Worm (Caenorhabditis elegans) whole organism, L3 larva: Measurements from ENCODE around the gene Y49F6B.20.

Experiments
- R02D3.7 ChIP-seq: fragments of 150-350 bp; optimal IDR thresholded peaks from 2 replicates; lab custom pipeline; 2014; ENCODE audit warnings: missing biosample characterization, missing genetic modification characterization
- ZK546.5 ChIP-seq: sonication (generic microtip); optimal IDR thresholded peaks from 2 replicates; lab custom pipeline; 2017; ENCODE audit warnings: missing biosample characterization, missing genetic modification characterization
- aly-2 ChIP-seq: fragments of 150-350 bp; optimal IDR thresholded peaks from 2 replicates; lab custom pipeline; 2014; ENCODE audit warnings: missing biosample characterization, missing genetic modification characterization
- ama-1 ChIP-seq: fragments of 150-350 bp; optimal IDR thresholded peaks from 2 replicates; lab custom pipeline; 2018
- ceh-16 ChIP-seq: sonication (generic microtip); optimal IDR thresholded peaks from 2 replicates; lab custom pipeline; 2017; ENCODE audit warnings: missing biosample characterization, missing genetic modification characterization
- ceh-28 ChIP-seq: fragments of 150-350 bp; optimal IDR thresholded peaks from 2 replicates; lab custom pipeline; 2014; ENCODE audit warnings: missing biosample characterization, missing genetic modification reagents, missing genetic modification characterization
- ceh-82 ChIP-seq: fragments of 150-350 bp; optimal IDR thresholded peaks from 2 replicates; lab custom pipeline; 2014; ENCODE audit warnings: missing biosample characterization, missing genetic modification characterization
- ceh-9 ChIP-seq: sonication (generic microtip); optimal IDR thresholded peaks from 2 replicates; lab custom pipeline; 2018; ENCODE audit warnings: missing biosample characterization, missing genetic modification characterization
- daf-12 ChIP-seq: fragments of 150-350 bp; optimal IDR thresholded peaks from 2 replicates; lab custom pipeline; 2014; ENCODE audit warnings: missing biosample characterization, missing genetic modification reagents, missing genetic modification characterization
- egl-27 ChIP-seq: sonication (generic microtip); optimal IDR thresholded peaks from 4 replicates; lab custom pipeline; 2017; ENCODE audit warnings: missing biosample characterization, missing genetic modification reagents, missing genetic modification characterization
- egl-5 ChIP-seq: fragments of 150-350 bp; optimal IDR thresholded peaks from 2 replicates; lab custom pipeline; 2017; ENCODE audit warnings: missing biosample characterization, missing genetic modification reagents, missing genetic modification characterization, inconsistent platforms
- elt-1 ChIP-seq: fragments of 150-350 bp; optimal IDR thresholded peaks from 2 replicates; lab custom pipeline; 2014; ENCODE audit warnings: missing biosample characterization, missing genetic modification characterization
- elt-2 ChIP-seq: sonication (generic microtip); optimal IDR thresholded peaks from 2 replicates; lab custom pipeline; 2016; ENCODE audit warnings: missing genetic modification reagents, mild to moderate bottlenecking, missing genetic modification characterization, missing compliant biosample characterization
- eor-1 ChIP-seq, 2 experiments: fragments of 150-350 bp; optimal IDR thresholded peaks; 2 replicates each; lab custom pipeline; 2014 to 2018; ENCODE audit warnings: missing biosample characterization in 2 of 2, missing genetic modification characterization in 2 of 2
- fkh-10 ChIP-seq: sonication (generic microtip); optimal IDR thresholded peaks from 2 replicates; lab custom pipeline; 2017; ENCODE audit warnings: missing biosample characterization, missing genetic modification reagents, missing genetic modification characterization
- fkh-2 ChIP-seq: fragments of 150-350 bp; optimal IDR thresholded peaks from 2 replicates; lab custom pipeline; 2014; ENCODE audit warnings: missing biosample characterization, missing genetic modification reagents, missing genetic modification characterization
- fos-1 ChIP-seq: fragments of 150-350 bp; optimal IDR thresholded peaks from 2 replicates; lab custom pipeline; 2014; ENCODE audit warnings: missing biosample characterization, missing genetic modification characterization
- hmg-11 ChIP-seq: sonication (generic microtip); optimal IDR thresholded peaks from 2 replicates; lab custom pipeline; 2016; ENCODE audit warnings: missing genetic modification characterization, missing compliant biosample characterization
- jun-1 ChIP-seq: fragments of 150-350 bp; optimal IDR thresholded peaks from 2 replicates; lab custom pipeline; 2014; ENCODE audit warnings: missing biosample characterization, missing genetic modification reagents, missing genetic modification characterization
- lin-15B ChIP-seq: fragments of 150-350 bp; optimal IDR thresholded peaks from 2 replicates; lab custom pipeline; 2014; ENCODE audit warnings: missing biosample characterization, missing genetic modification characterization
- lin-39 ChIP-seq: fragments of 150-350 bp; optimal IDR thresholded peaks from 2 replicates; lab custom pipeline; 2018; ENCODE audit warnings: missing biosample characterization, missing genetic modification reagents, missing genetic modification characterization
- lsy-12 ChIP-seq: sonication (generic microtip); optimal IDR thresholded peaks from 2 replicates; lab custom pipeline; 2016; ENCODE audit warnings: mild to moderate bottlenecking, missing genetic modification characterization, missing compliant biosample characterization
- mdl-1 ChIP-seq: fragments of 150-350 bp; optimal IDR thresholded peaks from 2 replicates; lab custom pipeline; 2014; ENCODE audit warnings: missing biosample characterization, missing genetic modification characterization
- mml-1 ChIP-seq: fragments of 150-350 bp; sonication (generic microtip); optimal IDR thresholded peaks from 3 replicates; lab custom pipeline; 2014; ENCODE audit warnings: missing biosample characterization, missing genetic modification characterization
- nfya-1 ChIP-seq: sonication (generic microtip); optimal IDR thresholded peaks from 2 replicates; lab custom pipeline; 2017; ENCODE audit warnings: missing genetic modification characterization, mild to moderate bottlenecking, missing compliant biosample characterization, antibody characterized with exemption, moderate library complexity; ENCODE audit not compliant: insufficient read depth
- nhr-12 ChIP-seq: fragments of 150-350 bp; optimal IDR thresholded peaks from 2 replicates; lab custom pipeline; 2014; ENCODE audit warnings: missing biosample characterization, missing genetic modification characterization
- nhr-23 ChIP-seq: fragments of 150-350 bp; optimal IDR thresholded peaks from 2 replicates; lab custom pipeline; 2014; ENCODE audit warnings: missing biosample characterization, missing genetic modification reagents, missing genetic modification characterization
- nhr-237 ChIP-seq: fragments of 150-350 bp; optimal IDR thresholded peaks from 2 replicates; lab custom pipeline; 2014; ENCODE audit warnings: missing biosample characterization, missing genetic modification characterization
- nhr-25 ChIP-seq: sonication (generic microtip); optimal IDR thresholded peaks from 2 replicates; lab custom pipeline; 2017; ENCODE audit warnings: missing biosample characterization, missing genetic modification characterization
- nhr-28 ChIP-seq: fragments of 150-350 bp; optimal IDR thresholded peaks from 2 replicates; lab custom pipeline; 2014; ENCODE audit warnings: missing biosample characterization, missing genetic modification characterization
- nhr-43 ChIP-seq: sonication (generic microtip); optimal IDR thresholded peaks from 2 replicates; lab custom pipeline; 2016; ENCODE audit warnings: mild to moderate bottlenecking, missing genetic modification characterization, missing compliant biosample characterization; ENCODE audit not compliant: poor library complexity, severe bottlenecking
- nhr-67 ChIP-seq: fragments of 150-350 bp; optimal IDR thresholded peaks from 2 replicates; lab custom pipeline; 2014; ENCODE audit warnings: missing biosample characterization, missing genetic modification characterization
- nhr-77 ChIP-seq: fragments of 150-350 bp; optimal IDR thresholded peaks from 2 replicates; lab custom pipeline; 2014; ENCODE audit warnings: missing biosample characterization, missing genetic modification characterization
- pha-4 ChIP-seq: fragments of 150-350 bp; optimal IDR thresholded peaks from 2 replicates; lab custom pipeline; 2014; ENCODE audit warnings: missing biosample characterization, missing genetic modification reagents, missing genetic modification characterization
- pqm-1 ChIP-seq: fragments of 150-350 bp; optimal IDR thresholded peaks from 2 replicates; lab custom pipeline; 2017; ENCODE audit warnings: missing biosample characterization, missing genetic modification characterization, inconsistent platforms
- sea-2 ChIP-seq: fragments of 150-350 bp; sonication (generic microtip); optimal IDR thresholded peaks from 4 replicates; lab custom pipeline; 2014; ENCODE audit warnings: missing biosample characterization, missing genetic modification reagents, missing genetic modification characterization
- skn-1 ChIP-seq: fragments of 150-350 bp; optimal IDR thresholded peaks from 2 replicates; lab custom pipeline; 2014; ENCODE audit warnings: missing biosample characterization, missing genetic modification characterization
- snpc-4 ChIP-seq: fragments of 150-350 bp; optimal IDR thresholded peaks from 2 replicates; lab custom pipeline; 2014; ENCODE audit warnings: missing biosample characterization, missing genetic modification characterization
- tbx-2 ChIP-seq: sonication (generic microtip); optimal IDR thresholded peaks from 2 replicates; lab custom pipeline; 2016; ENCODE audit warnings: mild to moderate bottlenecking, missing genetic modification characterization, missing compliant biosample characterization
- unc-39 ChIP-seq: sonication (generic microtip); optimal IDR thresholded peaks from 4 replicates; lab custom pipeline; 2017; ENCODE audit warnings: missing biosample characterization, missing genetic modification characterization
- ztf-11 ChIP-seq: fragments of 150-350 bp; optimal IDR thresholded peaks from 2 replicates; lab custom pipeline; 2014; ENCODE audit warnings: missing biosample characterization, missing genetic modification characterization
- ztf-4 ChIP-seq: fragments of 150-350 bp; optimal IDR thresholded peaks from 2 replicates; lab custom pipeline; 2014; ENCODE audit warnings: missing biosample characterization, missing genetic modification characterization

Gene Y49F6B.20

ce11 chrII:3502520-3503323, 32.3 kb upstream of the Y49F6B.20 start, which contains the start of the genes col-71 and Y49F6B.2:
TSS of gene col-71 (minus strand) at chrII:3502570.
TSS of gene Y49F6B.2 (plus strand) at chrII:3502968.
- TF ChIP-seq fos-1 (tag; lab: Kevin White, UChicago), result no peak
- TF ChIP-seq ztf-11 (tag; lab: Kevin White, UChicago), result no peak
- no peak for TF ChIP-seq ZK546.5
- TF ChIP-seq ama-1 (lab: Kevin White, UChicago), result no peak
- peak; percentile 61 for TF ChIP-seq nhr-23 (tag; lab: Kevin White, UChicago)
- TF ChIP-seq unc-39 (tag; lab: Kevin White, UChicago), result no peak
- no peak for TF ChIP-seq nhr-43 (tag; lab: Kevin White, UChicago)
- TF ChIP-seq R02D3.7, result peak; percentile 29
- peak; percentile 75 for TF ChIP-seq pha-4 (tag; lab: Kevin White, UChicago)
- peak; percentile 28 for TF ChIP-seq elt-2 (tag; lab: Kevin White, UChicago)
- TF ChIP-seq fkh-2 (tag; lab: Kevin White, UChicago), result no peak
- TF ChIP-seq aly-2 (tag; lab: Kevin White, UChicago), result no peak
- TF ChIP-seq mml-1 (tag; lab: Kevin White, UChicago), result no peak
- TF ChIP-seq sea-2 (GFP tag; lab: Kevin White, UChicago), result no peak
- TF ChIP-seq tbx-2, result peak; percentile 21
- no peak for TF ChIP-seq elt-1 (tag; lab: Kevin White, UChicago)
- TF ChIP-seq egl-27, result no peak
- TF ChIP-seq nhr-25 (tag; lab: Kevin White, UChicago), result no peak
- no peak for TF ChIP-seq lsy-12 (tag; lab: Kevin White, UChicago)
- peak; percentile 94 for TF ChIP-seq lin-15B (tag; lab: Kevin White, UChicago)
- no peak for TF ChIP-seq nhr-77 (tag; lab: Kevin White, UChicago)
- TF ChIP-seq nhr-28 (tag; lab: Kevin White, UChicago), result no peak
- peak; percentile 47 for TF ChIP-seq ceh-28
- no peak for TF ChIP-seq daf-12 (tag; lab: Kevin White, UChicago)
- no peak for TF ChIP-seq nhr-12
- TF ChIP-seq mdl-1 (tag; lab: Kevin White, UChicago), result no peak
- TF ChIP-seq lin-39 (tag; lab: Kevin White, UChicago), result peak; percentile 68
- peak; percentile 50 for TF ChIP-seq hmg-11 (tag; lab: Kevin White, UChicago)
- peak; percentile 63 for TF ChIP-seq egl-5 (tag; lab: Kevin White, UChicago)
- TF ChIP-seq ceh-9 (tag; lab: Kevin White, UChicago), result no peak
- peak; percentile 30 for TF ChIP-seq skn-1 (tag; lab: Kevin White, UChicago)
- TF ChIP-seq nhr-237, result no peak
- peak; percentile 73 for TF ChIP-seq snpc-4
- no peak for TF ChIP-seq ceh-16 (tag; lab: Kevin White, UChicago)
- TF ChIP-seq nfya-1 (tag; lab: Kevin White, UChicago), result peak; percentile 67
- no peak for TF ChIP-seq jun-1 (tag; lab: Kevin White, UChicago)
- TF ChIP-seq ztf-4 (tag; lab: Kevin White, UChicago), result no peak
- no peak for TF ChIP-seq nhr-67 (tag; lab: Kevin White, UChicago)
- TF ChIP-seq fkh-10 (GFP tag; lab: Kevin White, UChicago), result peak; percentile 59
- TF ChIP-seq eor-1 (tag; optimal IDR thresholded peaks at IDR 0.05; lab: Kevin White, UChicago), result no peak
- TF ChIP-seq pqm-1 (tag; lab: Kevin White, UChicago), result no peak
- no peak for TF ChIP-seq ceh-82 (tag; lab: Kevin White, UChicago)

ce11 chrII:3502011-3502410, 31.6 kb upstream of the Y49F6B.20 start:
- TF ChIP-seq nhr-23 (tag; lab: Kevin White, UChicago), result no peak
- TF ChIP-seq pqm-1 (tag; lab: Kevin White, UChicago), result no peak
- no peak for TF ChIP-seq ztf-11 (tag; lab: Kevin White, UChicago)
